Worm (Caenorhabditis elegans): Measurements from ENCODE around the gene pld-1.

pld-1 gene

DNA sequence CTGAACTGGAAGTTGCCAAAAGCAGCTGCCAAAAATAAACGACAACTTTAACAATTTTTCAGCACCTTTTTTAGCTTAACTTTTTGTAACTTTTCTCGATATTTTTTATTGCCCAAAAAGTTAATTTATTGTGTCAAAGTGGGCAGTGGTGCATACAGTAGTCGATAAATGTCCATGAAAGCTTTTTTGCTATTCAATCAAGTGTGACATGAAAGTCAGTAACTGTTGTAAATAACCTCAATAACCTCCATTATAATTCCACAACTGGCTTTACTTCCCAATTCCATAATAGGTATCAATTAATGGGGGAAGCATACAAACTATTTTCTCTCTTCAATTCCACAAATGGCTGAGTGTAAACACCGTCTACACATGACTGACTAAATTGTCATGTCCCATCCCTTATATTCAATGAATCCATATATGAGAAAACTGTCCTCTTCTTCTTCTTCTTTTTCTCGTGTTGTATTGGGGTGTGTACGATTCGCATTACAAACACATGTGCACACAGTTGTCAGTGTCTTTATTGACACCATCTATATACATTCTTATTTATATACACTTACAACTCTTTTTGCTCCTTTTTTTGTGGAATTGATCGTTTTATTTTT, 43.2 kb downstream of the pld-1 start (continued):
- no peak for TF ChIP-seq hlh-17 (GFP tag; optimal IDR thresholded peaks at IDR 0.05; ENCODE audit: borderline replicate concordance)
- TF ChIP-seq F16B12.6 (tag; optimal IDR thresholded peaks at IDR 0.05) = no peak
- no peak for TF ChIP-seq alr-1 (tag; optimal IDR thresholded peaks at IDR 0.05; ENCODE audit: borderline replicate concordance)
- TF ChIP-seq unc-86 (tag; optimal IDR thresholded peaks at IDR 0.05) = no peak
- TF ChIP-seq nhr-12 (tag; optimal IDR thresholded peaks at IDR 0.05) = no peak
- no peak for TF ChIP-seq ceh-90 (tag; optimal IDR thresholded peaks at IDR 0.05)
- no peak for TF ChIP-seq sox-4 (tag; optimal IDR thresholded peaks at IDR 0.05)

DNA sequence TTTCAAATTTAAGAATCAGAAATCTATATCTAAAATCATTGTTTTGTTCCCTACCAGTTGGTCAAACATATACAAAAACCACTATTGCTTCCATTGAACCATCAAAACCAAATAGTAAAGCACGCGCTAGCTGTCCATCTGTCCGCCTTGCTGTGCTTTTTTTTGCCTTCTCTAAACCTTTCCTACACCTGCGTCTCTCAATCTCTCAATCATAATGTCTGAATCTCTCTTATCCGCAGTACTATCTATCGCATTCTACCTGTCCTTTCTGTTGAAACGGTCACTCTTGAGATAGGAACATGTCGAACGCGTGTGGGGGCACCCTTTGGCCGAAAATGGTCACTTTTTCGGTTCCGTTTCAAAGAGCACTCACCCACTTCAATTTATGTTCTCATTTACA, 44.2 kb downstream of the pld-1 start:
- TF ChIP-seq dsc-1 (tag; optimal IDR thresholded peaks at IDR 0.05) (no peak), blmp-1 (tag; optimal IDR thresholded peaks at IDR 0.05) (peak; percentile 29), nhr-19 (GFP tag; conservative IDR thresholded peaks at IDR 0.05) (no peak), snu-23 (GFP tag; optimal IDR thresholded peaks at IDR 0.05) (peak; percentile 37), sptf-1 (tag; optimal IDR thresholded peaks at IDR 0.05) (no peak), nhr-20 (tag; optimal IDR thresholded peaks at IDR 0.05) (no peak), skn-1 (tag; optimal IDR thresholded peaks at IDR 0.05) (peak; percentile 15), mdl-1 (tag; optimal IDR thresholded peaks at IDR 0.05) (peak in 1 of 2 experiments; percentile 6), ceh-82 (tag; optimal IDR thresholded peaks at IDR 0.05) (no peak), lin-14 (GFP tag; optimal IDR thresholded peaks at IDR 0.05) (peak; percentile 59), unc-98 (GFP tag; IDR thresholded peaks at IDR 0.05) (no peak), mep-1 (tag; optimal IDR thresholded peaks at IDR 0.05) (peak; percentile 44), nhr-84 (tag; optimal IDR thresholded peaks at IDR 0.05) (no peak), lin-35 (GFP tag; optimal IDR thresholded peaks at IDR 0.05) (peak; percentile 12 to 14), ztf-4 (tag; optimal IDR thresholded peaks at IDR 0.05) (no peak), rnt-1 (tag; optimal IDR thresholded peaks at IDR 0.05) (peak; percentile 38), lsy-2 (tag; optimal IDR thresholded peaks at IDR 0.05) (peak in 1 of 2 experiments; percentile 29), mab-9 (GFP tag; IDR thresholded peaks at IDR 0.05) (no peak), nhr-85 (tag) (peak; percentile 57), unc-130 (tag; optimal IDR thresholded peaks at IDR 0.05) (no peak), efl-1 (optimal IDR thresholded peaks at IDR 0.05) (peak; percentile 16 to 51), efl-1 (GFP tag; optimal IDR thresholded peaks at IDR 0.05 in 1 of 2) (peak; percentile 10 to 86), ceh-88 (GFP tag; IDR thresholded peaks at IDR 0.05) (no peak)

DNA sequence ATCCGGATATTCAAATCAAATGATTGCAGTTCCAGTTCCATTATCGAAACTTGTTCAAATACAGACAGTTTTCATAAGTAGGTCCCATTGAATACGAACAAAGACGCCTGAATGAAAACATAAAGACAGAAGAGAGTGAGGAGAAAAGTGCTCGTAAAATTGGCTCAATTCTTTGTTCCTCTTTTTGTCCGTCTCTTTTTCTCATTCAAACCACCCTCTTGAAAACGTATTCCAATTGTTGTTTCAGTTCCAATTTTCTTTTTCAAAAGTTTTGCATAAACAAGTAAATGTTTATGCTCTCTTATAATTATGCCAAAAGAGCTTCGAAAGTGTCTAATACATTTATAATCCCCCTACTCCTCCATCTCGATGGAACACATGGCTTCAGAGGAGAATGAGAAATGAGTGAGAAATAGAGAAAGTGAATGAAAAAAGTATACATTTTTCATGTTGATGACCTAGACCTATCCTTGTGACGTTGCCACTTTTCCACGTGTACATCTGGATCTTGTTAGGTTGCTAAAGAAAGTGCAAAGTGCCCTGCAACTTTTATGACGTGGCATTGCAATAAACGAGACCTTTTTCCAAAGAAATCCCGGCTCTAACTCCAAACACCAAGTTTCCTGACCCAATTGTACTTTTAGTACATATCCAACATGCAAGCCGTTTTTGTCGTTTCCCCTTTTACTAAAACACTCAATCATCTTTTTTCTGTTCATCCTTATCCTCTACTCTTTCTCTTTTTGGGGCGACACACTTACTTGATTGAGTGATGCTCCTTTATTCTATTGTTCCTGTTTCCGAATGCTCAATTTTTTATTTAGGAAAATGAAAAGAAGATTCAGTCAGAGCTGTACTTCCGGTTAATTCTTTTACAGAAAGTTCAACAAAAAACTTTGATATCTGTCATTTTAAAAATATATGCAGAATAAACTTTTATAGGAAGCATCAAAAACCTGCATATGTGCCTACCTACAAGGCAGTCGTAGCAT, 45.0 kb downstream of the pld-1 start:
- TF ChIP-seq lsy-2 (tag; optimal IDR thresholded peaks at IDR 0.05) (no peak), lin-14 (GFP tag; optimal IDR thresholded peaks at IDR 0.05) (peak; percentile 58), fkh-10 (GFP tag; optimal IDR thresholded peaks at IDR 0.05) (peak; percentile 87)

DNA sequence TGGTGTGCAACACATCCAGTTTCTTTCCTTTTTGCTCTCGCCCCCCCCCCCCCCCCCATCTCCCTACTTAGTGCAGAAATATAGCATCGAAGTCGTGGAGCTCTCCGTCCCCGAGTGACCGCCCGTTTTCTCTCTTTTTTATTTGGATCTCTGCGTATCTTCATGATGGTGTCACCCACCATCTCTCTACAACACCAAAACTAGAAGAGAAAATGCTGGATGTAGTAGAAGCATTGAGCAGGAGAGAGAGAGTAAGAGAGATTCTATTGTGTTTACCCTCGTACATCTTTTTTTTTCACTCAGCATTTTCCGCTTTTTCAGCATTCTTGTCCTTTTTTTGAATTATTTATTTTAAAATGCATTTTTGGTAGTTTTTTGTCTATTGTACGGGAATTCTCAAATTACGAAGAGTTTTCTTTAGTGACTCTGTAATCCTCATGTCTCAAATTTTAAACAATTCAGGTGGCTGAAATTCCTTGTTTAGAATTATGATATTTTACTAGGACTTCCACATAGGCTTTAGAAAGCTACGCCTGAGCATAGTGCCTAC, 49.0 kb downstream of the pld-1 start:
- TF ChIP-seq nhr-71 (tag; optimal IDR thresholded peaks at IDR 0.05) = peak; percentile 14
- TF ChIP-seq efl-3 (GFP tag; optimal IDR thresholded peaks at IDR 0.05) = no peak
- TF ChIP-seq mab-9 (GFP tag; IDR thresholded peaks at IDR 0.05) = no peak
- no peak for TF ChIP-seq nhr-77 (tag; optimal IDR thresholded peaks at IDR 0.05)
- TF ChIP-seq dpl-1 (GFP tag; optimal IDR thresholded peaks at IDR 0.05) = no peak
- TF ChIP-seq C04F5.9 (tag; optimal IDR thresholded peaks at IDR 0.05) = no peak
- peak; percentile 8 for TF ChIP-seq mep-1 (tag; optimal IDR thresholded peaks at IDR 0.05)
- no peak for TF ChIP-seq elt-2 (tag; optimal IDR thresholded peaks at IDR 0.05)
- TF ChIP-seq nhr-237 (tag; optimal IDR thresholded peaks at IDR 0.05) = no peak
- TF ChIP-seq hlh-4 (tag; optimal IDR thresholded peaks at IDR 0.05) = no peak
- no peak for TF ChIP-seq mef-2 (tag; optimal IDR thresholded peaks at IDR 0.05)
- TF ChIP-seq unc-86 (tag; optimal IDR thresholded peaks at IDR 0.05) = peak; percentile 57
- TF ChIP-seq ceh-90 (tag; optimal IDR thresholded peaks at IDR 0.05) = no peak
- TF ChIP-seq ces-1 (GFP tag; optimal IDR thresholded peaks at IDR 0.05) = no peak
- TF ChIP-seq snu-23 (GFP tag; optimal IDR thresholded peaks at IDR 0.05) = peak; percentile 8
- TF ChIP-seq ceh-88 (GFP tag; IDR thresholded peaks at IDR 0.05) = no peak
- no peak for TF ChIP-seq ztf-4 (tag; optimal IDR thresholded peaks at IDR 0.05)
- peak; percentile 63 for TF ChIP-seq fkh-10 (GFP tag; optimal IDR thresholded peaks at IDR 0.05)
- no peak for TF ChIP-seq irx-1 (tag; optimal IDR thresholded peaks at IDR 0.05)
- TF ChIP-seq efl-1 (optimal IDR thresholded peaks at IDR 0.05) = no peak
- peak in 1 of 2 experiments; percentile 62 for TF ChIP-seq efl-1 (GFP tag; optimal IDR thresholded peaks at IDR 0.05 in 1 of 2)
- peak; percentile 36 for TF ChIP-seq fkh-8 (tag; optimal IDR thresholded peaks at IDR 0.05)
- TF ChIP-seq nhr-11 (tag; optimal IDR thresholded peaks at IDR 0.05) = no peak
- no peak for TF ChIP-seq F16B12.6 (tag; optimal IDR thresholded peaks at IDR 0.05)
